Worm (Caenorhabditis elegans): ENCODE results near the gene ndua-1.

- no peak for TF ChIP-seq elt-3 (tag; optimal IDR thresholded peaks at IDR 0.05)
- TF ChIP-seq unc-62 (GFP tag; optimal IDR thresholded peaks at IDR 0.05), result no peak
Observed at ce11 chrV:20851847-20852386, at the start of gene ndua-1.

Data from whole organism, mixed stage, embryonic.